Worm (Caenorhabditis elegans): ENCODE measurements around the gene Y62H9A.8.

Gene Y62H9A.8

ce11 chrX:11870393-11870792 lies 21.8 kb downstream of the Y62H9A.8 start:
- TF ChIP-seq sox-4 (tag; optimal IDR thresholded peaks at IDR 0.05), result no peak
- no peak for TF ChIP-seq unc-55 (GFP tag; optimal IDR thresholded peaks at IDR 0.05)
- TF ChIP-seq ceh-34 (tag; optimal IDR thresholded peaks at IDR 0.05), result no peak
- no peak for TF ChIP-seq elt-4 (tag; optimal IDR thresholded peaks at IDR 0.05)
- no peak for TF ChIP-seq pat-9 (tag; optimal IDR thresholded peaks at IDR 0.05)
- peak; percentile 12 for TF ChIP-seq sdc-2 (tag; optimal IDR thresholded peaks at IDR 0.05)
- TF ChIP-seq C38D4.7 (GFP tag; optimal IDR thresholded peaks at IDR 0.05), result peak; percentile 4

- TF ChIP-seq fax-1 (tag; optimal IDR thresholded peaks at IDR 0.05), result no peak
- TF ChIP-seq ceh-24 (tag; optimal IDR thresholded peaks at IDR 0.05), result no peak
- TF ChIP-seq sdc-2 (tag; optimal IDR thresholded peaks at IDR 0.05), result no peak
- TF ChIP-seq odd-2 (tag; optimal IDR thresholded peaks at IDR 0.05), result no peak
- TF ChIP-seq lim-6 (tag; optimal IDR thresholded peaks at IDR 0.05), result no peak
- no peak for TF ChIP-seq eyg-1 (tag; optimal IDR thresholded peaks at IDR 0.05)
- no peak for TF ChIP-seq sox-4 (tag; optimal IDR thresholded peaks at IDR 0.05)
- TF ChIP-seq ama-1 (optimal IDR thresholded peaks at IDR 0.05), result no peak
- TF ChIP-seq hlh-13 (GFP tag; optimal IDR thresholded peaks at IDR 0.05), result no peak
- no peak for TF ChIP-seq C08G9.2 (tag; optimal IDR thresholded peaks at IDR 0.05)
- no peak for TF ChIP-seq elt-2 (tag; optimal IDR thresholded peaks at IDR 0.05)
- no peak for TF ChIP-seq ceh-45 (GFP tag; IDR thresholded peaks at IDR 0.05)
- no peak for TF ChIP-seq rnt-1 (tag; optimal IDR thresholded peaks at IDR 0.05)
- no peak for TF ChIP-seq hlh-15 (tag; optimal IDR thresholded peaks at IDR 0.05)
- TF ChIP-seq pat-9 (tag; optimal IDR thresholded peaks at IDR 0.05), result no peak
- no peak for TF ChIP-seq ets-4 (tag; optimal IDR thresholded peaks at IDR 0.05)
- no peak for TF ChIP-seq ceh-30 (tag; optimal IDR thresholded peaks at IDR 0.05)
These were observed 23.0 kb downstream of the Y62H9A.8 start, which contains the start of gene dot-1.2 for ce11 chrX:11869260-11869659. dot-1.2 (minus strand) TSS chrX:11869360.

- TF ChIP-seq hlh-13 (GFP tag; optimal IDR thresholded peaks at IDR 0.05) (no peak), gmeb-2 (tag; optimal IDR thresholded peaks at IDR 0.05) (no peak), rnt-1 (tag; optimal IDR thresholded peaks at IDR 0.05) (no peak), ceh-6 (GFP tag; optimal IDR thresholded peaks at IDR 0.05) (no peak), ceh-24 (tag; optimal IDR thresholded peaks at IDR 0.05) (no peak), npax-4 (tag; optimal IDR thresholded peaks at IDR 0.05) (no peak), pat-9 (tag; optimal IDR thresholded peaks at IDR 0.05) (no peak), ceh-14 (tag; optimal IDR thresholded peaks at IDR 0.05) (no peak), ztf-16 (tag; optimal IDR thresholded peaks at IDR 0.05) (no peak), pax-1 (tag; optimal IDR thresholded peaks at IDR 0.05) (no peak)
These were observed 27.1 kb downstream of the Y62H9A.8 start, which contains the start of gene F54F7.6 for ce11 chrX:11865083-11865482. F54F7.6 (plus strand) TSS chrX:11865383.

- no peak for TF ChIP-seq lim-6 (tag; optimal IDR thresholded peaks at IDR 0.05)
- no peak for TF ChIP-seq npax-4 (tag; optimal IDR thresholded peaks at IDR 0.05)
- no peak for TF ChIP-seq ceh-48 (tag; optimal IDR thresholded peaks at IDR 0.05)
- TF ChIP-seq hlh-30 (tag; optimal IDR thresholded peaks at IDR 0.05; ENCODE audit: insufficient read depth), result no peak
- no peak for TF ChIP-seq syd-9 (tag; optimal IDR thresholded peaks at IDR 0.05)
- TF ChIP-seq ahr-1 (tag; optimal IDR thresholded peaks at IDR 0.05), result no peak
- TF ChIP-seq Y22D7AL.16 (tag; optimal IDR thresholded peaks at IDR 0.05), result no peak
- TF ChIP-seq unc-3 (GFP tag; conservative IDR thresholded peaks at IDR 0.05), result no peak
- no peak for TF ChIP-seq unc-3 (tag; optimal IDR thresholded peaks at IDR 0.05)
- TF ChIP-seq odd-2 (tag; optimal IDR thresholded peaks at IDR 0.05), result no peak
- no peak for TF ChIP-seq ets-4 (tag; optimal IDR thresholded peaks at IDR 0.05)
- TF ChIP-seq tbx-7 (tag; optimal IDR thresholded peaks at IDR 0.05), result no peak
- TF ChIP-seq pax-1 (tag; optimal IDR thresholded peaks at IDR 0.05), result no peak
- no peak for TF ChIP-seq fkh-6 (tag; optimal IDR thresholded peaks at IDR 0.05)
These were observed 28.9 kb downstream of the Y62H9A.8 start, which contains the start of gene F54F7.10 for ce11 chrX:11863307-11863706. F54F7.10 (plus strand) TSS chrX:11863607.

Data from whole organism, late embryonic.